Fruit fly (Drosophila melanogaster) whole organism, embryonic: Measurements from ENCODE around the gene CG17855.

ENCODE experiments used
- Antp ChIP-seq: fragments of 200-800 bp; sonication (Bioruptor generic); optimal IDR thresholded peaks from 3 replicates; lab custom pipeline; 2016; ENCODE audit warnings: missing biosample characterization, missing genetic modification characterization
- Awh ChIP-seq: fragments of 200-800 bp; sonication (Bioruptor generic); IDR thresholded peaks from 2 replicates; pipeline ENCODE4, ENCODE4 v1.3.6; 2022; ENCODE audit warnings: missing biosample characterization, missing genetic modification characterization
- Bdp1 ChIP-seq: fragments of 200-800 bp; sonication (Bioruptor generic); optimal IDR thresholded peaks from 3 replicates; lab custom pipeline; 2016; ENCODE audit warnings: missing biosample characterization, missing genetic modification characterization
- CG1024 ChIP-seq: fragments of 200-800 bp; sonication (Bioruptor generic); IDR thresholded peaks from 2 replicates; pipeline ENCODE4 v1.3.6; 2022; ENCODE audit warnings: missing biosample characterization, missing genetic modification characterization
- CG10543 ChIP-seq: fragments of 200-800 bp; sonication (Bioruptor generic); optimal IDR thresholded peaks from 3 replicates; lab custom pipeline; 2017; ENCODE audit warnings: missing biosample characterization, mild to moderate bottlenecking, missing genetic modification characterization, moderate library complexity
- CG10979 ChIP-seq: fragments of 200-800 bp; sonication (Bioruptor generic); optimal IDR thresholded peaks from 2 replicates; lab custom pipeline; 2018; ENCODE audit warnings: missing biosample characterization, mild to moderate bottlenecking, missing genetic modification characterization, moderate library complexity
- CG11456 ChIP-seq: fragments of 200-800 bp; sonication (Bioruptor generic); IDR thresholded peaks from 3 replicates; pipeline ENCODE4 v1.3.6; 2022; ENCODE audit warnings: missing biosample characterization, missing genetic modification characterization
- CG13287 ChIP-seq: fragments of 200-800 bp; sonication (Bioruptor generic); IDR thresholded peaks from 2 replicates; pipeline ENCODE4 v1.3.6; 2022; ENCODE audit warnings: missing biosample characterization, missing genetic modification characterization; ENCODE audit not compliant: partially characterized antibody
- CG13296 ChIP-seq: fragments of 200-800 bp; sonication (Bioruptor generic); optimal IDR thresholded peaks from 3 replicates; lab custom pipeline; 2018; ENCODE audit warnings: missing biosample characterization, mild to moderate bottlenecking, missing genetic modification characterization
- CG15073 ChIP-seq: fragments of 200-800 bp; sonication (Bioruptor generic); optimal IDR thresholded peaks from 2 replicates; lab custom pipeline; 2016; ENCODE audit warnings: missing biosample characterization, missing genetic modification characterization
- CG15269 ChIP-seq: fragments of 200-800 bp; sonication (Bioruptor generic); optimal IDR thresholded peaks from 2 replicates; lab custom pipeline; 2018; ENCODE audit warnings: missing biosample characterization, mild to moderate bottlenecking, missing genetic modification characterization, moderate library complexity
- CG17912 ChIP-seq: fragments of 200-800 bp; sonication (Bioruptor generic); optimal IDR thresholded peaks from 2 replicates; lab custom pipeline; 2018; ENCODE audit warnings: missing biosample characterization, mild to moderate bottlenecking, missing genetic modification characterization
- CG2889 ChIP-seq: fragments of 200-800 bp; sonication (Bioruptor generic); IDR thresholded peaks from 3 replicates; pipeline ENCODE4 v1.3.6; 2022; ENCODE audit warnings: missing biosample characterization, missing genetic modification characterization
- CG3163 ChIP-seq: fragments of 200-800 bp; sonication (Bioruptor generic); optimal IDR thresholded peaks from 3 replicates; lab custom pipeline; 2016; ENCODE audit warnings: missing biosample characterization, missing genetic modification characterization
- CG32532 ChIP-seq: fragments of 200-800 bp; sonication (Bioruptor generic); IDR thresholded peaks from 2 replicates; pipeline ENCODE4 v1.3.6; 2022; ENCODE audit warnings: missing biosample characterization, missing genetic modification characterization
- CG33557 ChIP-seq: fragments of 200-800 bp; sonication (Bioruptor generic); optimal IDR thresholded peaks from 2 replicates; lab custom pipeline; 2019; ENCODE audit warnings: missing biosample characterization, mild to moderate bottlenecking, missing genetic modification characterization, moderate library complexity
- CG3995 ChIP-seq: fragments of 200-800 bp; sonication (Bioruptor generic); optimal IDR thresholded peaks from 3 replicates; lab custom pipeline; 2016; ENCODE audit warnings: missing biosample characterization, missing genetic modification characterization
- CG4360 ChIP-seq: fragments of 200-800 bp; sonication (Bioruptor generic); IDR thresholded peaks from 2 replicates; pipeline ENCODE4 v1.3.6; 2022; ENCODE audit warnings: missing biosample characterization, missing genetic modification characterization
- CG4617 ChIP-seq: fragments of 200-800 bp; sonication (Bioruptor generic); optimal IDR thresholded peaks from 3 replicates; lab custom pipeline; 2016; ENCODE audit warnings: missing biosample characterization, missing genetic modification characterization, borderline replicate concordance
- CG4707 ChIP-seq: fragments of 200-800 bp; sonication (Bioruptor generic); optimal IDR thresholded peaks from 2 replicates; lab custom pipeline; 2018; ENCODE audit warnings: missing biosample characterization, mild to moderate bottlenecking, missing genetic modification characterization, moderate library complexity
- CG6175 ChIP-seq: fragments of 200-800 bp; sonication (Bioruptor generic); IDR thresholded peaks from 3 replicates; pipeline ENCODE4 v1.3.6; 2022; ENCODE audit warnings: missing biosample characterization, missing genetic modification characterization
- CG6654 ChIP-seq: fragments of 200-800 bp; sonication (Bioruptor generic); optimal IDR thresholded peaks from 2 replicates; lab custom pipeline; 2017; ENCODE audit warnings: missing biosample characterization, mild to moderate bottlenecking, missing genetic modification characterization
- CG7963 ChIP-seq: fragments of 200-800 bp; sonication (Bioruptor generic); IDR thresholded peaks from 3 replicates; pipeline ENCODE4 v1.3.6; 2022; ENCODE audit warnings: missing biosample characterization, missing genetic modification characterization; ENCODE audit not compliant: partially characterized antibody
- CTCF ChIP-seq: fragments of 200-800 bp; sonication (Bioruptor generic); optimal IDR thresholded peaks from 2 replicates; lab custom pipeline; 2017; ENCODE audit warnings: missing biosample characterization, mild to moderate bottlenecking, missing genetic modification characterization, moderate library complexity
- CkIIα-i1 ChIP-seq: fragments of 200-800 bp; sonication (Bioruptor generic); IDR thresholded peaks from 2 replicates; pipeline ENCODE4 v1.3.6; 2022; ENCODE audit warnings: missing biosample characterization, missing genetic modification characterization
- D19B ChIP-seq: fragments of 200-800 bp; sonication (Bioruptor generic); optimal IDR thresholded peaks from 2 replicates; lab custom pipeline; 2017; ENCODE audit warnings: missing biosample characterization, mild to moderate bottlenecking, missing genetic modification characterization
- Dp ChIP-seq: fragments of 200-800 bp; sonication (Bioruptor generic); optimal IDR thresholded peaks from 2 replicates; lab custom pipeline; 2018; ENCODE audit warnings: missing biosample characterization, mild to moderate bottlenecking, missing genetic modification characterization, moderate library complexity
- Hand ChIP-seq: fragments of 200-800 bp; sonication (Bioruptor generic); optimal IDR thresholded peaks from 2 replicates; lab custom pipeline; 2017; ENCODE audit warnings: mild to moderate bottlenecking, missing biosample characterization, missing genetic modification reagents, missing genetic modification characterization
- Hr3 ChIP-seq: fragments of 200-800 bp; sonication (Bioruptor generic); optimal IDR thresholded peaks from 3 replicates; lab custom pipeline; 2016; ENCODE audit warnings: missing biosample characterization, missing genetic modification characterization
- NC2α ChIP-seq: fragments of 200-800 bp; sonication (Bioruptor generic); optimal IDR thresholded peaks from 2 replicates; lab custom pipeline; 2016; ENCODE audit warnings: missing biosample characterization, missing genetic modification characterization
- NC2β ChIP-seq: fragments of 200-800 bp; sonication (Bioruptor generic); optimal IDR thresholded peaks from 2 replicates; lab custom pipeline; 2016; ENCODE audit warnings: missing biosample characterization, missing genetic modification characterization
- NFAT ChIP-seq: fragments of 200-800 bp; sonication (Bioruptor generic); IDR thresholded peaks from 2 replicates; pipeline ENCODE4 v1.3.6; 2022; ENCODE audit warnings: missing biosample characterization, missing genetic modification characterization
- Nf-YA ChIP-seq: fragments of 200-800 bp; sonication (Bioruptor generic); IDR thresholded peaks from 2 replicates; pipeline ENCODE4 v1.3.6; 2022; ENCODE audit warnings: missing biosample characterization, missing genetic modification characterization
- Rfx ChIP-seq: fragments of 200-800 bp; sonication (Bioruptor generic); IDR thresholded peaks from 2 replicates; pipeline ENCODE4 v1.3.6; 2022; ENCODE audit warnings: missing biosample characterization, missing genetic modification characterization
- Six4 ChIP-seq: fragments of 200-800 bp; sonication (Bioruptor generic); optimal IDR thresholded peaks from 2 replicates; lab custom pipeline; 2016; ENCODE audit warnings: missing biosample characterization, missing genetic modification characterization
- Taf1 ChIP-seq: fragments of 200-800 bp; sonication (Bioruptor generic); IDR thresholded peaks from 2 replicates; pipeline ENCODE4 v1.3.6; 2022; ENCODE audit warnings: missing biosample characterization, missing genetic modification characterization
- ap ChIP-seq: fragments of 200-800 bp; sonication (Bioruptor generic); IDR thresholded peaks from 2 replicates; pipeline ENCODE4 v1.3.6; 2022; ENCODE audit warnings: missing biosample characterization, missing genetic modification characterization
- bsh ChIP-seq, 2 experiments: fragments of 200-800 bp; sonication (Bioruptor generic); optimal IDR thresholded peaks; 2 replicates each; lab custom pipeline; 2017 to 2018; ENCODE audit warnings: mild to moderate bottlenecking in 2 of 2, missing biosample characterization in 2 of 2, missing genetic modification characterization in 2 of 2, moderate library complexity in 1 of 2
- caup ChIP-seq: fragments of 200-800 bp; sonication (Bioruptor generic); optimal IDR thresholded peaks from 3 replicates; lab custom pipeline; 2017; ENCODE audit warnings: missing biosample characterization, mild to moderate bottlenecking, missing genetic modification characterization, moderate library complexity; ENCODE audit not compliant: severe bottlenecking
- chif ChIP-seq, 2 experiments: fragments of 200-800 bp; sonication (Bioruptor generic); optimal IDR thresholded peaks; 3 replicates each; lab custom pipeline; 2016; ENCODE audit warnings: missing biosample characterization in 2 of 2, missing genetic modification characterization in 2 of 2
- croc ChIP-seq: fragments of 200-800 bp; sonication (Bioruptor generic); conservative IDR thresholded peaks from 3 replicates; pipeline ENCODE4 v1.3.6; 2022; ENCODE audit warnings: missing biosample characterization, missing genetic modification characterization
- gt ChIP-seq: fragments of 200-800 bp; sonication (Bioruptor generic); IDR thresholded peaks from 2 replicates; pipeline ENCODE4 v1.3.6; 2022; ENCODE audit warnings: missing biosample characterization, missing genetic modification characterization
- lov ChIP-seq, 2 experiments: fragments of 200-800 bp in 1 of 2; fragments of >200 bp in 1 of 2; sonication (Bioruptor generic) in 1 of 2; IDR thresholded peaks in 1 of 2; optimal IDR thresholded peaks in 1 of 2; 2 replicates in 1 of 2; 3 replicates in 1 of 2; pipeline versions ENCODE4 v1.3.6 to Lab custom; 2017 to 2022; ENCODE audit warnings: missing biosample characterization in 1 of 2, missing genetic modification characterization in 1 of 2
- mld ChIP-seq: fragments of 200-800 bp; sonication (Bioruptor generic); IDR thresholded peaks from 3 replicates; pipeline ENCODE4 v1.3.6; 2022; ENCODE audit warnings: missing biosample characterization, missing genetic modification characterization; ENCODE audit not compliant: partially characterized antibody
- nerfin-1 ChIP-seq: fragments of 200-800 bp; sonication (Bioruptor generic); optimal IDR thresholded peaks from 3 replicates; lab custom pipeline; 2019; ENCODE audit warnings: missing biosample characterization, mild to moderate bottlenecking, missing genetic modification characterization, moderate library complexity
- shn ChIP-seq: fragments of 200-800 bp; sonication (Bioruptor generic); optimal IDR thresholded peaks from 3 replicates; lab custom pipeline; 2016; ENCODE audit warnings: missing biosample characterization, missing genetic modification characterization
- so ChIP-seq: fragments of 200-800 bp; sonication (Bioruptor generic); IDR thresholded peaks from 3 replicates; pipeline ENCODE4 v1.3.6; 2022; ENCODE audit warnings: missing biosample characterization, missing genetic modification characterization
- sob ChIP-seq: fragments of 200-800 bp; sonication (Bioruptor generic); IDR thresholded peaks from 2 replicates; pipeline ENCODE4 v1.3.6; 2022; ENCODE audit warnings: missing biosample characterization, missing genetic modification characterization
- zfh1 ChIP-seq: fragments of 200-800 bp; sonication (Bioruptor generic); IDR thresholded peaks from 3 replicates; pipeline ENCODE4 v1.3.6; 2022; ENCODE audit warnings: missing biosample characterization, missing genetic modification characterization

The CG17855 gene

DNA sequence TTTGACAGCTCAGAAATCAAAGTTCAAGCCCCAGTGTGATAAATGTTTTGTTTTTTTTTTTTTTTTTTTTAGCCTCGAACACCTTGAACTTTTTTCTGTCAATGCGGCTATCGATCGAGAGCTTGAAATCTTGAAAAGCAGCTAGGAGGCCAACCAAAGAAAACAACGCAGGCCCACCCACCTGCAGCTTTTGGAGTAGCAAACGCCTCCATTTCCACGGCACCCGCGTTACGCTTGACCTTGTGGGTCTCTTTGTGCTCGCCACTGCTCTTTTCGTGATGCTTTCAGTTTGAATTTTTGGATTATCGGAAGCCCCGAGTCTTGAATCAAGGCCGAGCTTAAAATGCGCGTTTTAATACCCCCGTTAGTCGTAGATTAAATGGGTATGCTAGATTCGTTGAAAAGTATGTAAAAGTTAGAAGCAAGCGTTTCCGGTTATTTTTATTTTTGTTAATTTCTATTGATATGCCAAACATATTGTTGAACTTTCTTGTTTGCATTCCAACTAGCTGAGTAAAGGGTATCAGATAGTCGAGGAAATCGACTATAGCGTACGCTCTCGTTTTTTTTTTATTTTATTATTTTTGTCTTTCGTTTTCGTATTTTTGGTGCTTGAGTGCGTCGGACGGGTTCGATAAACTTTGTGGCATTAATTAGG lies 37.4 kb upstream of the CG17855 start (continued):
- TF ChIP-seq nerfin-1 (tag; lab: Kevin White, UChicago) (no peak), so (GFP tag; lab: Robert Waterston, UW) (peak; percentile 83), croc (peak; percentile 49; the same call in 2 of the 3 replicates), CG10979 (tag; lab: Kevin White, UChicago) (peak; percentile 36), CG15269 (tag; lab: Kevin White, UChicago) (peak; percentile 88), Antp (no peak), Awh (GFP tag; lab: Robert Waterston, UW) (peak; percentile 78; the same call in 1 of the 2 replicates), Nf-YA (GFP tag; lab: Robert Waterston, UW) (peak; percentile 67), Dp (GFP tag; lab: Kevin White, UChicago) (no peak), bsh (GFP tag; optimal IDR thresholded peaks at IDR 0.05; lab: Kevin White, UChicago) (peak in 1 of 2 experiments; percentile 78), chif (GFP tag; optimal IDR thresholded peaks at IDR 0.05; lab: Kevin White, UChicago) (peak; percentile 41 to 48), CG2889 (GFP tag; lab: Robert Waterston, UW) (peak; percentile 78; the same call in 2 of the 3 replicates), NC2α (GFP tag; lab: Kevin White, UChicago) (no peak), CG1024 (peak; percentile 71), CG32532 (GFP tag; lab: Robert Waterston, UW) (peak; percentile 79), CG3163 (GFP tag; lab: Kevin White, UChicago) (peak; percentile 8), CG3995 (no peak), lov (optimal IDR thresholded peaks at IDR 0.05; lab: Kevin White, UChicago) (no peak), lov (GFP tag; IDR thresholded peaks at IDR 0.05; lab: Robert Waterston, UW) (0 out of 3 replicates have a peak, but pooled peaks have one; percentile 55), CG15073 (GFP tag; lab: Kevin White, UChicago) (no peak), CG7963 (GFP tag; lab: Robert Waterston, UW) (no peak), CG6654 (GFP tag; lab: Kevin White, UChicago) (no peak), ap (GFP tag; lab: Robert Waterston, UW) (peak; percentile 55), CG6175 (no peak), CG4707 (GFP tag; lab: Kevin White, UChicago) (peak; percentile 37), CG4360 (GFP tag; lab: Robert Waterston, UW) (0 out of 2 replicates have a peak, but pooled peaks have one; percentile 39), CG13296 (GFP tag; lab: Kevin White, UChicago) (peak; percentile 64), CG4617 (GFP tag; lab: Kevin White, UChicago) (no peak), shn (no peak), Taf1 (no peak), Rfx (GFP tag; lab: Robert Waterston, UW) (peak; percentile 83), CG13287 (GFP tag; lab: Robert Waterston, UW) (no peak; the same call in 1 of the 2 replicates), CG11456 (GFP tag; lab: Robert Waterston, UW) (peak; percentile 77), Hr3 (GFP tag; lab: Kevin White, UChicago) (peak; percentile 64), CG10543 (GFP tag; lab: Kevin White, UChicago) (no peak), Six4 (GFP tag; lab: Kevin White, UChicago) (no peak), CG17912 (GFP tag; lab: Kevin White, UChicago) (no peak), NFAT (GFP tag; lab: Robert Waterston, UW) (no peak), caup (GFP tag; lab: Kevin White, UChicago) (peak; percentile 35), Bdp1 (GFP tag; lab: Kevin White, UChicago) (peak; percentile 24), CG33557 (GFP tag; lab: Kevin White, UChicago) (no peak), D19B (GFP tag; lab: Kevin White, UChicago) (peak; percentile 82), CTCF (GFP tag; lab: Kevin White, UChicago) (no peak), mld (GFP tag; lab: Robert Waterston, UW) (no peak), gt (GFP tag; lab: Robert Waterston, UW) (0 out of 2 replicates have a peak, but pooled peaks have one; percentile 20), sob (GFP tag; lab: Robert Waterston, UW) (peak; percentile 84), zfh1 (GFP tag; lab: Robert Waterston, UW) (peak; percentile 70; the same call in 2 of the 3 replicates), Hand (GFP tag; lab: Kevin White, UChicago) (no peak), CkIIα-i1 (peak; percentile 11; the same call in 1 of the 2 replicates), NC2β (GFP tag; lab: Kevin White, UChicago) (no peak)
